Worm (Caenorhabditis elegans): Measurements from ENCODE around the gene F56D6.14.
A peak's percentile ranks its signal among the peaks of the same experiment; 100 is the strongest.

Gene F56D6.14

ce11 chrIV:3899719-3900554 is 17.6 kb upstream of the F56D6.14 start, which contains the start of gene srz-62:
TSS of gene srz-62 (plus strand) at chrIV:3900504.
- TF ChIP-seq unc-62 (GFP tag; optimal IDR thresholded peaks at IDR 0.05 in 1 of 2) (peak in 1 of 2 experiments; percentile 63), unc-62 (tag; optimal IDR thresholded peaks at IDR 0.05) (no peak), ceh-20 (GFP tag; IDR thresholded peaks at IDR 0.05) (peak; percentile 66; the same call in 1 of the 2 replicates), jun-1 (tag; optimal IDR thresholded peaks at IDR 0.05) (peak; percentile 80), pha-4 (GFP tag; IDR thresholded peaks at IDR 0.05) (no peak), pha-4 (tag; optimal IDR thresholded peaks at IDR 0.05) (peak; percentile 16), ces-1 (GFP tag; optimal IDR thresholded peaks at IDR 0.05) (no peak), nhr-111 (GFP tag; optimal IDR thresholded peaks at IDR 0.05) (no peak), nhr-6 (tag; optimal IDR thresholded peaks at IDR 0.05) (peak; percentile 75), ztf-7 (tag; optimal IDR thresholded peaks at IDR 0.05) (no peak), nhr-41 (GFP tag; IDR thresholded peaks at IDR 0.05) (no peak), duxl-1 (tag; optimal IDR thresholded peaks at IDR 0.05; ENCODE audit: poor library complexity) (peak; percentile 47), nhr-25 (tag; optimal IDR thresholded peaks at IDR 0.05; ENCODE audit: borderline replicate concordance, insufficient read depth) (no peak), dmd-6 (GFP tag; IDR thresholded peaks at IDR 0.05) (peak; percentile 99), mxl-3 (GFP tag; optimal IDR thresholded peaks at IDR 0.05) (peak; percentile 13), F26F4.8 (GFP tag; conservative IDR thresholded peaks at IDR 0.05) (no peak), aha-1 (tag) (peak; percentile 71), tra-1 (GFP tag; IDR thresholded peaks at IDR 0.05) (peak; percentile 95), nhr-77 (tag; optimal IDR thresholded peaks at IDR 0.05) (peak; percentile 99), nhr-28 (tag; optimal IDR thresholded peaks at IDR 0.05) (peak; percentile 97), T20F7.1 (GFP tag; optimal IDR thresholded peaks at IDR 0.05) (peak; percentile 53), ceh-82 (tag; optimal IDR thresholded peaks at IDR 0.05) (no peak), spr-3 (GFP tag; optimal IDR thresholded peaks at IDR 0.05) (no peak), ZK546.5 (tag; optimal IDR thresholded peaks at IDR 0.05) (no peak), hlh-11 (tag; optimal IDR thresholded peaks at IDR 0.05) (peak; percentile 86), php-3 (GFP tag; IDR thresholded peaks at IDR 0.05) (peak; percentile 98), F44E2.7 (GFP tag; IDR thresholded peaks at IDR 0.05) (no peak), zfp-3 (GFP tag; conservative IDR thresholded peaks at IDR 0.05) (0 out of 2 replicates have a peak, but pooled peaks have one; percentile 26), ctbp-1 (GFP tag; IDR thresholded peaks at IDR 0.05) (no peak), madf-5 (GFP tag; IDR thresholded peaks at IDR 0.05) (no peak), nhr-102 (tag; optimal IDR thresholded peaks at IDR 0.05) (no peak), fos-1 (tag; optimal IDR thresholded peaks at IDR 0.05) (peak; percentile 87), attf-4 (tag; optimal IDR thresholded peaks at IDR 0.05) (no peak), mdl-1 (tag; optimal IDR thresholded peaks at IDR 0.05) (peak in 1 of 2 experiments; percentile 70), zip-11 (GFP tag; IDR thresholded peaks at IDR 0.05) (no peak), pqm-1 (tag; optimal IDR thresholded peaks at IDR 0.05) (peak; percentile 100), lim-7 (GFP tag; IDR thresholded peaks at IDR 0.05) (no peak), nhr-11 (tag; optimal IDR thresholded peaks at IDR 0.05) (no peak), daf-16 (GFP tag; optimal IDR thresholded peaks at IDR 0.05) (peak in 1 of 2 experiments; percentile 76), daf-16 (tag; optimal IDR thresholded peaks at IDR 0.05) (peak; percentile 97), lin-1 (GFP tag; IDR thresholded peaks at IDR 0.05) (peak; percentile 97)

- no peak for TF ChIP-seq zag-1 (tag; optimal IDR thresholded peaks at IDR 0.05)
- TF ChIP-seq zip-2 (tag; optimal IDR thresholded peaks at IDR 0.05) = no peak
- TF ChIP-seq unc-62 (GFP tag; optimal IDR thresholded peaks at IDR 0.05 in 1 of 2) = no peak
- TF ChIP-seq unc-62 (tag; optimal IDR thresholded peaks at IDR 0.05) = no peak
- no peak for TF ChIP-seq vab-7 (GFP tag; IDR thresholded peaks at IDR 0.05)
- TF ChIP-seq lin-15B (tag; optimal IDR thresholded peaks at IDR 0.05) = no peak
- no peak for TF ChIP-seq tra-1 (GFP tag; IDR thresholded peaks at IDR 0.05)
- TF ChIP-seq lin-1 (GFP tag; IDR thresholded peaks at IDR 0.05) = no peak
- no peak for TF ChIP-seq attf-4 (tag; optimal IDR thresholded peaks at IDR 0.05)
- no peak for TF ChIP-seq daf-8 (GFP tag; IDR thresholded peaks at IDR 0.05)
- TF ChIP-seq nhr-6 (tag; optimal IDR thresholded peaks at IDR 0.05) = no peak
- no peak for TF ChIP-seq nhr-102 (tag; optimal IDR thresholded peaks at IDR 0.05)
Measured at ce11 chrIV:3902955-3903354, 14.6 kb upstream of the F56D6.14 start, which contains the start of gene F56D6.6. TSS of gene F56D6.6 (plus strand) at chrIV:3903255.
